Worm (Caenorhabditis elegans) whole organism, young adult: Measurements from ENCODE around the gene zmp-5.

Source experiments
- B0035.1 ChIP-seq: sonication (generic microtip); optimal IDR thresholded peaks from 2 replicates; lab custom pipeline; 2016; ENCODE audit warnings: missing genetic modification characterization, mild to moderate bottlenecking, missing compliant biosample characterization, missing genotype, missing genetic modification reagents
- B0261.1 ChIP-seq: sonication (generic microtip); optimal IDR thresholded peaks from 2 replicates; lab custom pipeline; 2016; ENCODE audit warnings: mild to moderate bottlenecking, missing genetic modification characterization, moderate library complexity, missing compliant biosample characterization
- C06A6.2 ChIP-seq: fragments of 200-800 bp; sonication (Bioruptor generic); conservative IDR thresholded peaks from 2 replicates; pipeline ENCODE4 v1.3.6; 2022; ENCODE audit warnings: missing genetic modification characterization, missing compliant biosample characterization
- C17E4.6 ChIP-seq: fragments of 200-800 bp; sonication (Bioruptor generic); IDR thresholded peaks from 2 replicates; pipeline ENCODE4 v1.3.6; 2022; ENCODE audit warnings: missing genetic modification reagents, missing genetic modification characterization, missing compliant biosample characterization
- D2030.7 ChIP-seq: fragments of 200-800 bp; sonication (Bioruptor generic); IDR thresholded peaks from 2 replicates; pipeline ENCODE4 v1.3.6; 2022; ENCODE audit warnings: missing genetic modification reagents, missing genetic modification characterization, missing compliant biosample characterization
- F10E7.11 ChIP-seq: sonication (generic microtip); optimal IDR thresholded peaks from 2 replicates; lab custom pipeline; 2017; ENCODE audit warnings: mild to moderate bottlenecking, missing genetic modification characterization, moderate library complexity, missing compliant biosample characterization
- F33H1.4 ChIP-seq: fragments of 200-800 bp; sonication (Bioruptor generic); IDR thresholded peaks from 2 replicates; pipeline ENCODE4 v1.3.6; 2022; ENCODE audit warnings: missing genetic modification reagents, missing genetic modification characterization, missing compliant biosample characterization
- T07F8.4 ChIP-seq: sonication (generic microtip); optimal IDR thresholded peaks from 2 replicates; lab custom pipeline; 2016; ENCODE audit warnings: mild to moderate bottlenecking, missing genetic modification characterization, moderate library complexity, missing compliant biosample characterization
- T26A5.8 ChIP-seq: sonication (generic microtip); optimal IDR thresholded peaks from 2 replicates; lab custom pipeline; 2016; ENCODE audit warnings: missing genetic modification characterization, missing compliant biosample characterization
- Y53G8AR.9 ChIP-seq: fragments of 200-800 bp; sonication (Bioruptor generic); conservative IDR thresholded peaks from 2 replicates; pipeline ENCODE4 v1.3.6; 2022; ENCODE audit warnings: missing genetic modification reagents, missing genetic modification characterization, missing compliant biosample characterization
- Y79H2A.3 ChIP-seq: fragments of 200-800 bp; sonication (Bioruptor generic); conservative IDR thresholded peaks from 2 replicates; pipeline ENCODE4 v1.3.6; 2022; ENCODE audit warnings: missing genetic modification reagents, missing genetic modification characterization, missing compliant biosample characterization
- ZK185.1 ChIP-seq: sonication (generic microtip); optimal IDR thresholded peaks from 2 replicates; lab custom pipeline; 2016; ENCODE audit warnings: mild to moderate bottlenecking, missing genetic modification characterization, missing compliant biosample characterization; ENCODE audit not compliant: poor library complexity, severe bottlenecking
- atf-7 ChIP-seq: sonication (generic microtip); optimal IDR thresholded peaks from 2 replicates; lab custom pipeline; 2017; ENCODE audit warnings: mild to moderate bottlenecking, missing genetic modification characterization, missing compliant biosample characterization
- attf-6 ChIP-seq: fragments of 200-800 bp; sonication (Bioruptor generic); IDR thresholded peaks from 2 replicates; pipeline ENCODE4 v1.3.6; 2022; ENCODE audit warnings: missing genetic modification reagents, missing genetic modification characterization, missing compliant biosample characterization
- ccch-3 ChIP-seq: fragments of 200-800 bp; sonication (Bioruptor generic); optimal IDR thresholded peaks from 2 replicates; lab custom pipeline; 2018; ENCODE audit warnings: mild to moderate bottlenecking, missing genetic modification characterization, missing compliant biosample characterization
- cebp-1 ChIP-seq, 2 experiments: fragments of 200-800 bp in 1 of 2; sonication (Bioruptor generic) in 1 of 2; sonication (generic microtip) in 1 of 2; IDR thresholded peaks in 1 of 2; optimal IDR thresholded peaks in 1 of 2; 2 replicates each; pipeline versions ENCODE4 v1.3.6 to Lab custom; 2017 to 2022; ENCODE audit warnings: missing compliant biosample characterization in 2 of 2, missing genetic modification characterization in 2 of 2, mild to moderate bottlenecking in 1 of 2, missing genetic modification reagents in 1 of 2, moderate library complexity in 1 of 2
- cebp-2 ChIP-seq: fragments of 200-800 bp; sonication (Bioruptor generic); IDR thresholded peaks from 2 replicates; pipeline ENCODE4 v1.3.6; 2022; ENCODE audit warnings: missing genetic modification characterization, missing compliant biosample characterization
- ceh-100 ChIP-seq: fragments of 200-800 bp; sonication (Bioruptor generic); IDR thresholded peaks from 2 replicates; pipeline ENCODE4 v1.3.6; 2022; ENCODE audit warnings: missing genetic modification reagents, missing genetic modification characterization, missing compliant biosample characterization
- ceh-91 ChIP-seq: fragments of 200-800 bp; sonication (Bioruptor generic); IDR thresholded peaks from 2 replicates; pipeline ENCODE4 v1.3.6; 2022; ENCODE audit warnings: missing genetic modification reagents, missing genetic modification characterization, missing compliant biosample characterization
- dpl-1 ChIP-seq: fragments of 150-350 bp; optimal IDR thresholded peaks from 2 replicates; lab custom pipeline; 2014; ENCODE audit warnings: missing biosample characterization, missing genetic modification reagents, missing genetic modification characterization
- efl-1 ChIP-seq: fragments of 150-350 bp; optimal IDR thresholded peaks from 2 replicates; lab custom pipeline; 2014; ENCODE audit warnings: missing biosample characterization, missing genetic modification reagents, missing genetic modification characterization
- egl-18 ChIP-seq: fragments of 200-800 bp; sonication (Bioruptor generic); IDR thresholded peaks from 2 replicates; pipeline ENCODE4 v1.3.6; 2022; ENCODE audit warnings: missing genetic modification reagents, missing genetic modification characterization, missing compliant biosample characterization
- egl-44 ChIP-seq: fragments of 200-800 bp; sonication (Bioruptor generic); IDR thresholded peaks from 2 replicates; pipeline ENCODE4 v1.3.6; 2022; ENCODE audit warnings: missing genetic modification reagents, missing genetic modification characterization, missing compliant biosample characterization
- gei-17 ChIP-seq: fragments of 200-800 bp; sonication (Bioruptor generic); optimal IDR thresholded peaks from 2 replicates; lab custom pipeline; 2018; ENCODE audit warnings: mild to moderate bottlenecking, missing genetic modification characterization, missing compliant biosample characterization
- hlh-12 ChIP-seq: sonication (generic microtip); optimal IDR thresholded peaks from 2 replicates; lab custom pipeline; 2016; ENCODE audit warnings: missing genetic modification characterization, missing compliant biosample characterization
- hlh-26 ChIP-seq: fragments of 200-800 bp; sonication (Bioruptor generic); conservative IDR thresholded peaks from 2 replicates; pipeline ENCODE4 v1.3.6; 2022; ENCODE audit warnings: missing genetic modification reagents, missing genetic modification characterization, missing compliant biosample characterization
- hmg-1.2 ChIP-seq: fragments of 200-800 bp; sonication (Bioruptor generic); IDR thresholded peaks from 2 replicates; pipeline ENCODE4 v1.3.6; 2022; ENCODE audit warnings: missing genetic modification reagents, missing genetic modification characterization, missing compliant biosample characterization
- hmg-20 ChIP-seq: fragments of 200-800 bp; sonication (Bioruptor generic); IDR thresholded peaks from 2 replicates; pipeline ENCODE4 v1.3.6; 2022; ENCODE audit warnings: missing genetic modification reagents, missing genetic modification characterization, missing compliant biosample characterization
- hrde-1 ChIP-seq: sonication (generic microtip); optimal IDR thresholded peaks from 2 replicates; lab custom pipeline; 2016; ENCODE audit warnings: missing genetic modification characterization, mild to moderate bottlenecking, missing compliant biosample characterization, moderate library complexity, missing genotype, missing genetic modification reagents, borderline replicate concordance
- hsf-1 ChIP-seq: fragments of 200-800 bp; sonication (Bioruptor generic); IDR thresholded peaks from 2 replicates; pipeline ENCODE4 v1.3.6; 2022; ENCODE audit warnings: missing genetic modification reagents, missing genetic modification characterization, missing compliant biosample characterization
- let-607 ChIP-seq, 2 experiments: fragments of 200-800 bp in 1 of 2; sonication (Bioruptor generic) in 1 of 2; sonication (generic microtip) in 1 of 2; optimal IDR thresholded peaks; 2 replicates each; lab custom pipeline; 2016 to 2018; ENCODE audit warnings: mild to moderate bottlenecking in 2 of 2, missing compliant biosample characterization in 2 of 2, missing genetic modification characterization in 2 of 2, moderate library complexity in 2 of 2, missing genotype in 1 of 2
- lin-54 ChIP-seq: fragments of 200-800 bp; sonication (Bioruptor generic); optimal IDR thresholded peaks from 2 replicates; lab custom pipeline; 2018; ENCODE audit warnings: mild to moderate bottlenecking, missing genetic modification characterization, missing compliant biosample characterization
- mes-4 ChIP-seq: sonication (generic microtip); optimal IDR thresholded peaks from 2 replicates; lab custom pipeline; 2016; ENCODE audit warnings: missing genotype, missing genetic modification characterization, missing compliant biosample characterization
- mxl-1 ChIP-seq: sonication (generic microtip); optimal IDR thresholded peaks from 2 replicates; lab custom pipeline; 2016; ENCODE audit warnings: missing genetic modification characterization, missing compliant biosample characterization
- nfya-2 ChIP-seq: fragments of 200-800 bp; sonication (Bioruptor generic); IDR thresholded peaks from 2 replicates; pipeline ENCODE4 v1.3.6; 2022; ENCODE audit warnings: missing genetic modification reagents, missing genetic modification characterization, missing compliant biosample characterization
- nfyb-1 ChIP-seq: fragments of 200-800 bp; sonication (Bioruptor generic); IDR thresholded peaks from 2 replicates; pipeline ENCODE4 v1.3.6; 2022; ENCODE audit warnings: missing genetic modification reagents, missing genetic modification characterization, missing compliant biosample characterization
- nhr-120 ChIP-seq: fragments of 200-800 bp; sonication (Bioruptor generic); IDR thresholded peaks from 2 replicates; pipeline ENCODE4 v1.3.6; 2022; ENCODE audit warnings: missing genetic modification characterization, missing compliant biosample characterization
- pha-4 ChIP-seq: fragments of 150-350 bp; sonication (generic microtip); optimal IDR thresholded peaks from 2 replicates; lab custom pipeline; 2014; ENCODE audit warnings: missing biosample characterization, missing genetic modification reagents, missing genetic modification characterization
- rcor-1 ChIP-seq: fragments of 200-800 bp; sonication (Bioruptor generic); IDR thresholded peaks from 2 replicates; pipeline ENCODE4 v1.3.6; 2022; ENCODE audit warnings: missing genetic modification reagents, missing genetic modification characterization, missing compliant biosample characterization
- sea-2 ChIP-seq: fragments of 200-800 bp; sonication (Bioruptor generic); IDR thresholded peaks from 2 replicates; pipeline ENCODE4 v1.3.6; 2022; ENCODE audit warnings: missing genetic modification characterization, missing compliant biosample characterization
- snpc-1.3 ChIP-seq: sonication (generic microtip); optimal IDR thresholded peaks from 2 replicates; lab custom pipeline; 2017; ENCODE audit warnings: missing genetic modification characterization, mild to moderate bottlenecking, missing compliant biosample characterization, antibody characterized with exemption, moderate library complexity, missing genotype, missing genetic modification reagents; ENCODE audit not compliant: insufficient read depth
- snpc-3.4 ChIP-seq: sonication (generic microtip); optimal IDR thresholded peaks from 2 replicates; lab custom pipeline; 2017; ENCODE audit warnings: missing genetic modification characterization, mild to moderate bottlenecking, missing compliant biosample characterization, antibody characterized with exemption, moderate library complexity, missing genotype, missing genetic modification reagents
- snpc-4 ChIP-seq, 5 experiments: fragments of 150-350 bp in 1 of 5; sonication (generic microtip) in 4 of 5; optimal IDR thresholded peaks; 2 replicates each; lab custom pipeline; 2014 to 2018; ENCODE audit warnings: missing genetic modification characterization in 5 of 5, missing biosample characterization in 3 of 5, antibody characterized with exemption in 2 of 5, mild to moderate bottlenecking in 2 of 5, missing compliant biosample characterization in 2 of 5, missing genotype in 2 of 5, moderate library complexity in 2 of 5, missing genetic modification reagents in 1 of 5
- unc-62 ChIP-seq: fragments of 150-350 bp; optimal IDR thresholded peaks from 2 replicates; lab custom pipeline; 2014; ENCODE audit warnings: missing biosample characterization, missing genetic modification reagents, missing genetic modification characterization
- zim-3 ChIP-seq: sonication (generic microtip); optimal IDR thresholded peaks from 2 replicates; lab custom pipeline; 2017; ENCODE audit warnings: mild to moderate bottlenecking, missing genetic modification characterization, moderate library complexity, missing compliant biosample characterization
- ztf-28 ChIP-seq: fragments of 200-800 bp; sonication (Bioruptor generic); IDR thresholded peaks from 2 replicates; pipeline ENCODE4 v1.3.6; 2022; ENCODE audit warnings: missing genetic modification reagents, missing genetic modification characterization, missing compliant biosample characterization

zmp-5 gene

ce11 chrX:12664987-12665451, 18.1 kb downstream of the zmp-5 start (continued):
- TF ChIP-seq hsf-1 (GFP tag; lab: Robert Waterston, UW) (peak; percentile 39; the same call in 1 of the 2 replicates), gei-17 (GFP tag; lab: Kevin White, UChicago) (peak; percentile 78), mxl-1 (tag; lab: Kevin White, UChicago) (peak; percentile 90), pha-4 (no peak), hlh-12 (tag; lab: Kevin White, UChicago) (peak; percentile 77), egl-44 (GFP tag; lab: Robert Waterston, UW) (peak; percentile 94), atf-7 (peak; percentile 73), hrde-1 (peak; percentile 55), efl-1 (GFP tag; lab: Kevin White, UChicago) (no peak), hmg-20 (GFP tag; lab: Robert Waterston, UW) (peak; percentile 83), F33H1.4 (no peak), unc-62 (GFP tag; lab: Kevin White, UChicago) (no peak), rcor-1 (GFP tag; lab: Robert Waterston, UW) (peak; percentile 88), F10E7.11 (tag; lab: Kevin White, UChicago) (peak; percentile 39), cebp-2 (GFP tag; lab: Robert Waterston, UW) (peak; percentile 90; the same call in 1 of the 2 replicates), Y53G8AR.9 (GFP tag; lab: Robert Waterston, UW) (no peak), zim-3 (peak; percentile 90), snpc-3.4 (tag; lab: Kevin White, UChicago) (peak; percentile 39), egl-18 (GFP tag; lab: Robert Waterston, UW) (peak; percentile 83), ceh-91 (GFP tag; lab: Robert Waterston, UW) (no peak; the same call in 1 of the 2 replicates), nfya-2 (GFP tag; lab: Robert Waterston, UW) (no peak), sea-2 (GFP tag; lab: Robert Waterston, UW) (no peak), T26A5.8 (tag; lab: Kevin White, UChicago) (peak; percentile 88), let-607 (tag; optimal IDR thresholded peaks at IDR 0.05; lab: Kevin White, UChicago) (peak; percentile 64 to 75), hlh-26 (GFP tag; lab: Robert Waterston, UW) (no peak), ccch-3 (GFP tag; lab: Kevin White, UChicago) (peak; percentile 34), ZK185.1 (peak; percentile 75), cebp-1 (GFP tag; IDR thresholded peaks at IDR 0.05; lab: Robert Waterston, UW) (no peak), cebp-1 (tag; optimal IDR thresholded peaks at IDR 0.05; lab: Kevin White, UChicago) (peak; percentile 83), B0261.1 (peak; percentile 97), hmg-1.2 (GFP tag; lab: Robert Waterston, UW) (peak; percentile 86), Y79H2A.3 (peak; percentile 30; the same call in 1 of the 2 replicates), ztf-28 (GFP tag; lab: Robert Waterston, UW) (peak; percentile 85), snpc-4 (GFP tag; optimal IDR thresholded peaks at IDR 0.05; lab: Kevin White, UChicago) (peak; percentile 79), snpc-4 (tag; optimal IDR thresholded peaks at IDR 0.05; lab: Kevin White, UChicago) (peak in 3 of 4 experiments; percentile 45 to 76 (median 62)), C06A6.2 (peak; percentile 85), ceh-100 (GFP tag; lab: Robert Waterston, UW) (peak; percentile 62), attf-6 (GFP tag; lab: Robert Waterston, UW) (0 out of 2 replicates have a peak, but pooled peaks have one; percentile 50), B0035.1 (tag; lab: Kevin White, UChicago) (peak; percentile 75), C17E4.6 (GFP tag; lab: Robert Waterston, UW) (no peak; the same call in 1 of the 2 replicates), lin-54 (GFP tag; lab: Kevin White, UChicago) (peak; percentile 76), snpc-1.3 (tag; lab: Kevin White, UChicago) (peak; percentile 78), mes-4 (tag; lab: Kevin White, UChicago) (peak; percentile 85), nfyb-1 (GFP tag; lab: Robert Waterston, UW) (peak; percentile 94), T07F8.4 (tag; lab: Kevin White, UChicago) (peak; percentile 70), nhr-120 (GFP tag; lab: Robert Waterston, UW) (peak; percentile 89; the same call in 1 of the 2 replicates), dpl-1 (GFP tag; lab: Kevin White, UChicago) (no peak), D2030.7 (GFP tag; lab: Robert Waterston, UW) (peak; percentile 72; the same call in 1 of the 2 replicates)
